Fruit fly (Drosophila melanogaster) whole organism, embryonic: ENCODE measurements around the gene Aatf.

ENCODE experiments used
- Atf-2 ChIP-seq: fragments of 200-800 bp; sonication (Bioruptor generic); optimal IDR thresholded peaks from 2 replicates; lab custom pipeline; 2016; ENCODE audit warnings: missing biosample characterization, missing genetic modification characterization
- CG10959 ChIP-seq: fragments of 200-800 bp; sonication (Bioruptor generic); IDR thresholded peaks from 2 replicates; pipeline ENCODE4 v1.3.6; 2022; ENCODE audit warnings: missing biosample characterization, missing genetic modification characterization
- CG12104 ChIP-seq: fragments of 200-800 bp; sonication (Bioruptor generic); optimal IDR thresholded peaks from 3 replicates; lab custom pipeline; 2016; ENCODE audit warnings: missing biosample characterization, missing genetic modification characterization
- CG12219 ChIP-seq: fragments of 200-800 bp; sonication (Bioruptor generic); optimal IDR thresholded peaks from 3 replicates; lab custom pipeline; 2018; ENCODE audit warnings: missing biosample characterization, mild to moderate bottlenecking, missing genetic modification characterization
- CG12236 ChIP-seq: fragments of 200-800 bp; sonication (Bioruptor generic); optimal IDR thresholded peaks from 2 replicates; lab custom pipeline; 2016; ENCODE audit warnings: missing biosample characterization, missing genetic modification characterization
- CG12299 ChIP-seq: fragments of 200-800 bp; sonication (Bioruptor generic); optimal IDR thresholded peaks from 2 replicates; lab custom pipeline; 2018; ENCODE audit warnings: missing biosample characterization, mild to moderate bottlenecking, missing genetic modification characterization
- CG13123 ChIP-seq: fragments of 200-800 bp; sonication (Bioruptor generic); optimal IDR thresholded peaks from 2 replicates; lab custom pipeline; 2016; ENCODE audit warnings: missing biosample characterization, missing genetic modification characterization
- CG14014 ChIP-seq: fragments of 200-800 bp; sonication (Bioruptor generic); IDR thresholded peaks from 2 replicates; pipeline ENCODE4 v1.3.6; 2022; ENCODE audit warnings: missing biosample characterization, missing genetic modification characterization
- CG14710 ChIP-seq: fragments of 200-800 bp; sonication (Bioruptor generic); optimal IDR thresholded peaks from 3 replicates; lab custom pipeline; 2019; ENCODE audit warnings: missing biosample characterization, mild to moderate bottlenecking, missing genetic modification characterization, moderate library complexity
- CG15073 ChIP-seq: fragments of 200-800 bp; sonication (Bioruptor generic); optimal IDR thresholded peaks from 2 replicates; lab custom pipeline; 2016; ENCODE audit warnings: missing biosample characterization, missing genetic modification characterization
- CG16779 ChIP-seq: fragments of 200-800 bp; sonication (Bioruptor generic); IDR thresholded peaks from 2 replicates; pipeline ENCODE4 v1.3.6; 2022; ENCODE audit warnings: missing biosample characterization, missing genetic modification characterization
- CG16815 ChIP-seq: fragments of 200-800 bp; sonication (Bioruptor generic); optimal IDR thresholded peaks from 3 replicates; lab custom pipeline; 2017; ENCODE audit warnings: missing biosample characterization, mild to moderate bottlenecking, missing genetic modification characterization
- CG17328 ChIP-seq: fragments of 200-800 bp; sonication (Bioruptor generic); IDR thresholded peaks from 2 replicates; pipeline ENCODE4 v1.3.6; 2022; ENCODE audit warnings: missing biosample characterization, missing genetic modification characterization
- CG17359 ChIP-seq: fragments of 200-800 bp; sonication (Bioruptor generic); optimal IDR thresholded peaks from 3 replicates; lab custom pipeline; 2018; ENCODE audit warnings: missing biosample characterization, mild to moderate bottlenecking, missing genetic modification characterization, moderate library complexity
- CG1792 ChIP-seq: fragments of 200-800 bp; sonication (Bioruptor generic); optimal IDR thresholded peaks from 2 replicates; lab custom pipeline; 2016; ENCODE audit warnings: missing biosample characterization, missing genetic modification characterization
- CG32767 ChIP-seq: fragments of 200-800 bp; sonication (Bioruptor generic); IDR thresholded peaks from 2 replicates; pipeline ENCODE4 v1.3.6; 2022; ENCODE audit warnings: missing biosample characterization, missing genetic modification characterization
- CG34224 ChIP-seq: fragments of 200-800 bp; sonication (Bioruptor generic); IDR thresholded peaks from 3 replicates; pipeline ENCODE4 v1.3.6; 2022; ENCODE audit warnings: missing biosample characterization, missing genetic modification characterization; ENCODE audit not compliant: partially characterized antibody
- CG6683 ChIP-seq: fragments of 200-800 bp; sonication (Bioruptor generic); optimal IDR thresholded peaks from 2 replicates; lab custom pipeline; 2017; ENCODE audit warnings: missing biosample characterization, mild to moderate bottlenecking, missing genetic modification characterization, missing genetic modification reagents
- CG7271 ChIP-seq: fragments of 200-800 bp; sonication (Bioruptor generic); optimal IDR thresholded peaks from 2 replicates; lab custom pipeline; 2018; ENCODE audit warnings: missing biosample characterization, mild to moderate bottlenecking, missing genetic modification characterization, moderate library complexity
- CG8388 ChIP-seq: fragments of 200-800 bp; sonication (Bioruptor generic); optimal IDR thresholded peaks from 2 replicates; lab custom pipeline; 2019; ENCODE audit warnings: missing biosample characterization, mild to moderate bottlenecking, missing genetic modification characterization, moderate library complexity
- CG8944 ChIP-seq: fragments of 200-800 bp; sonication (Bioruptor generic); optimal IDR thresholded peaks from 3 replicates; lab custom pipeline; 2016; ENCODE audit warnings: missing biosample characterization, missing genetic modification characterization
- CG9727 ChIP-seq: fragments of 200-800 bp; sonication (Bioruptor generic); optimal IDR thresholded peaks from 3 replicates; lab custom pipeline; 2017; ENCODE audit warnings: missing biosample characterization, mild to moderate bottlenecking, missing genetic modification characterization
- D ChIP-seq, 2 experiments: fragments of 200-800 bp in 1 of 2; fragments of >200 bp in 1 of 2; sonication (Bioruptor generic) in 1 of 2; optimal IDR thresholded peaks; 2 replicates in 1 of 2; 3 replicates in 1 of 2; lab custom pipeline; 2017; ENCODE audit warnings: mild to moderate bottlenecking in 1 of 2, missing biosample characterization in 1 of 2, missing genetic modification characterization in 1 of 2, missing genetic modification reagents in 1 of 2
- E2f2 ChIP-seq: fragments of 200-800 bp; sonication (Bioruptor generic); IDR thresholded peaks from 2 replicates; pipeline ENCODE4 v1.3.6; 2022; ENCODE audit warnings: missing biosample characterization, missing genetic modification characterization
- HmgZ ChIP-seq: fragments of 200-800 bp; sonication (Bioruptor generic); optimal IDR thresholded peaks from 2 replicates; lab custom pipeline; 2018; ENCODE audit warnings: missing biosample characterization, mild to moderate bottlenecking, missing genetic modification characterization
- Ssrp ChIP-seq: fragments of 200-800 bp; sonication (Bioruptor generic); optimal IDR thresholded peaks from 2 replicates; lab custom pipeline; 2018; ENCODE audit warnings: missing biosample characterization, mild to moderate bottlenecking, missing genetic modification characterization, moderate library complexity
- Vsx1 ChIP-seq: fragments of 200-800 bp; sonication (Bioruptor generic); optimal IDR thresholded peaks from 2 replicates; lab custom pipeline; 2017; ENCODE audit warnings: missing biosample characterization, mild to moderate bottlenecking, missing genetic modification characterization, missing genetic modification reagents
- Xbp1 ChIP-seq: fragments of 200-800 bp; sonication (Bioruptor generic); optimal IDR thresholded peaks from 3 replicates; lab custom pipeline; 2016; ENCODE audit warnings: missing biosample characterization, mild to moderate bottlenecking, missing genetic modification characterization
- Xrp1 ChIP-seq: fragments of 200-800 bp; sonication (Bioruptor generic); IDR thresholded peaks from 2 replicates; pipeline ENCODE4 v1.3.6; 2022; ENCODE audit warnings: missing biosample characterization, missing genetic modification characterization
- cad ChIP-seq: fragments of >200 bp; optimal IDR thresholded peaks from 2 replicates; lab custom pipeline; 2017; ENCODE audit warnings: missing biosample characterization, missing genetic modification characterization
- cato ChIP-seq: fragments of 200-800 bp; sonication (Bioruptor generic); optimal IDR thresholded peaks from 2 replicates; lab custom pipeline; 2016; ENCODE audit warnings: missing biosample characterization, missing genetic modification characterization, borderline replicate concordance
- chif ChIP-seq, 2 experiments: fragments of 200-800 bp; sonication (Bioruptor generic); optimal IDR thresholded peaks; 3 replicates each; lab custom pipeline; 2016; ENCODE audit warnings: missing biosample characterization in 2 of 2, missing genetic modification characterization in 2 of 2
- cwo ChIP-seq: fragments of 200-800 bp; sonication (Bioruptor generic); optimal IDR thresholded peaks from 3 replicates; lab custom pipeline; 2017; ENCODE audit warnings: missing biosample characterization, missing genetic modification characterization, mild to moderate bottlenecking, moderate library complexity, missing genetic modification reagents
- dan ChIP-seq: fragments of 200-800 bp; sonication (Bioruptor generic); IDR thresholded peaks from 2 replicates; pipeline ENCODE4 v1.3.6; 2022; ENCODE audit warnings: missing biosample characterization, missing genetic modification characterization
- dm ChIP-seq: fragments of 200-800 bp; sonication (Bioruptor generic); optimal IDR thresholded peaks from 3 replicates; lab custom pipeline; 2016; ENCODE audit warnings: missing biosample characterization, missing genetic modification characterization
- dmrt99B ChIP-seq: fragments of 200-800 bp; sonication (Bioruptor generic); optimal IDR thresholded peaks from 2 replicates; lab custom pipeline; 2018; ENCODE audit warnings: missing biosample characterization, mild to moderate bottlenecking, missing genetic modification characterization, moderate library complexity
- ftz-f1 ChIP-seq: fragments of 200-800 bp; sonication (Bioruptor generic); optimal IDR thresholded peaks from 2 replicates; lab custom pipeline; 2016; ENCODE audit warnings: missing biosample characterization, missing genetic modification characterization
- gro ChIP-seq: fragments of 200-800 bp; sonication (Bioruptor generic); optimal IDR thresholded peaks from 2 replicates; lab custom pipeline; 2016; ENCODE audit warnings: missing biosample characterization, missing genetic modification characterization
- gsb-n ChIP-seq: fragments of 200-800 bp; sonication (Bioruptor generic); optimal IDR thresholded peaks from 3 replicates; lab custom pipeline; 2018; ENCODE audit warnings: missing biosample characterization, mild to moderate bottlenecking, missing genetic modification characterization
- mirr ChIP-seq: fragments of 200-800 bp; sonication (Bioruptor generic); optimal IDR thresholded peaks from 3 replicates; lab custom pipeline; 2018; ENCODE audit warnings: missing biosample characterization, mild to moderate bottlenecking, missing genetic modification characterization
- peb ChIP-seq: fragments of 200-800 bp; sonication (Bioruptor generic); IDR thresholded peaks from 2 replicates; pipeline ENCODE4 v1.3.6; 2022; ENCODE audit warnings: missing biosample characterization, missing genetic modification characterization
- pros ChIP-seq: fragments of 200-800 bp; sonication (Bioruptor generic); optimal IDR thresholded peaks from 3 replicates; lab custom pipeline; 2019; ENCODE audit warnings: missing biosample characterization, mild to moderate bottlenecking, missing genetic modification characterization, moderate library complexity
- pzg ChIP-seq: fragments of 200-800 bp; sonication (Bioruptor generic); optimal IDR thresholded peaks from 3 replicates; lab custom pipeline; 2018; ENCODE audit warnings: missing biosample characterization, mild to moderate bottlenecking, missing genetic modification characterization, moderate library complexity
- run ChIP-seq: fragments of 200-800 bp; sonication (Bioruptor generic); optimal IDR thresholded peaks from 3 replicates; lab custom pipeline; 2018; ENCODE audit warnings: missing biosample characterization, mild to moderate bottlenecking, missing genetic modification characterization
- sd ChIP-seq: fragments of 200-800 bp; sonication (Bioruptor generic); optimal IDR thresholded peaks from 3 replicates; lab custom pipeline; 2018; ENCODE audit warnings: missing biosample characterization, mild to moderate bottlenecking, missing genetic modification characterization, moderate library complexity
- seq ChIP-seq: fragments of 200-800 bp; sonication (Bioruptor generic); IDR thresholded peaks from 2 replicates; pipeline ENCODE4 v1.3.6; 2022; ENCODE audit warnings: missing biosample characterization, missing genetic modification characterization
- so ChIP-seq: fragments of 200-800 bp; sonication (Bioruptor generic); IDR thresholded peaks from 3 replicates; pipeline ENCODE4 v1.3.6; 2022; ENCODE audit warnings: missing biosample characterization, missing genetic modification characterization
- trem ChIP-seq: fragments of 200-800 bp; optimal IDR thresholded peaks from 3 replicates; lab custom pipeline; 2019; ENCODE audit warnings: missing biosample characterization, mild to moderate bottlenecking, missing genetic modification characterization, moderate library complexity
- twi ChIP-seq: fragments of 200-800 bp; optimal IDR thresholded peaks from 2 replicates; lab custom pipeline; 2019; ENCODE audit warnings: missing biosample characterization, mild to moderate bottlenecking, missing genetic modification characterization, moderate library complexity
- vvl ChIP-seq: fragments of 200-800 bp; sonication (Bioruptor generic); IDR thresholded peaks from 2 replicates; pipeline ENCODE4 v1.3.6; 2022; ENCODE audit warnings: missing biosample characterization, missing genetic modification characterization

Gene Aatf

DNA sequence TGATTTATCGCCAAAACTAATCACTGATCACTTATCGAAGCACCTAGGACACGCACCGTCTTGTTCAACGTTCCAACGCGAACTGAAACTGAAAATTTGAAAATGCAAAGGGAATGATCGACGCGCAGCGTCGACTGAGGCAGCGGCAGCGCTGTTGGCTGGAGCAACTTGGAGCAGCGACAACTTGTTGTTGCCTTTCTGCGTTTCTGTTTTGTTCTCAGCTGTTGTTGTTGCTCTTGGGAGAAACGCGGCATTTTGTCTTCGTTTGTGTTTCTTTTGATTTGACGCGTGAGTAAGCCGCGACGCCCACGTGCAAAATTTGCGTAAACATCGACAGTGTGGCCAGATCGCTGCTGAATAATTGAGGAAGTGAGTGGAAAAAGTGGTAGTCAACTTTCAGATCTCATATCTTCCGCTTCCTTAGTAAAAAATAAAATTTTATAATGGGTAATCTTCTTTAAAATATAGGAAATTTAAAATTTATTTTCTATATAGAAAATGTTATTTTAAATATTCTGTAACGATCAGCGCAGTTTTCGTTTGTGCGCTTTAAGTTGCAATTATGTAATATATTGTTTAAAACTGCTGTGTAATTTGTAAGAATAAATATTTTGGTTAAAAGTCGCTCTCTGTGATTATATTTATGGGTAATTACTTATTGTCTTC, 8.3 kb upstream of the Aatf start, which contains the start of gene Tsp (continued):
- TF ChIP-seq run (tag; lab: Kevin White, UChicago) (no peak), seq (peak; percentile 8; the same call in 1 of the 2 replicates), Vsx1 (no peak), CG9727 (GFP tag; lab: Kevin White, UChicago) (no peak), cad (GFP tag; lab: Kevin White, UChicago) (no peak), CG15073 (GFP tag; lab: Kevin White, UChicago) (no peak), mirr (peak; percentile 0), CG17328 (GFP tag; lab: Robert Waterston, UW) (no peak), CG12299 (tag; lab: Kevin White, UChicago) (no peak), gsb-n (tag; lab: Kevin White, UChicago) (no peak), cwo (GFP tag; lab: Kevin White, UChicago) (peak; percentile 66), ftz-f1 (GFP tag; lab: Kevin White, UChicago) (no peak), CG8944 (GFP tag; lab: Kevin White, UChicago) (no peak), CG8388 (no peak), cato (GFP tag; lab: Kevin White, UChicago) (no peak), dan (GFP tag; lab: Robert Waterston, UW) (no peak), D (optimal IDR thresholded peaks at IDR 0.05; lab: Kevin White, UChicago) (no peak), D (GFP tag; optimal IDR thresholded peaks at IDR 0.05; lab: Kevin White, UChicago) (no peak), CG16815 (GFP tag; lab: Kevin White, UChicago) (no peak), CG14014 (GFP tag; lab: Robert Waterston, UW) (no peak), CG10959 (no peak), CG17359 (tag; lab: Kevin White, UChicago) (no peak), E2f2 (peak; percentile 5; the same call in 1 of the 2 replicates), Ssrp (tag; lab: Kevin White, UChicago) (no peak), CG13123 (GFP tag; lab: Kevin White, UChicago) (no peak), CG7271 (tag; lab: Kevin White, UChicago) (peak; percentile 25), CG12236 (GFP tag; lab: Kevin White, UChicago) (no peak), Atf-2 (GFP tag; lab: Kevin White, UChicago) (no peak), CG34224 (GFP tag; lab: Robert Waterston, UW) (no peak), CG32767 (GFP tag; lab: Robert Waterston, UW) (no peak), pros (GFP tag; lab: Kevin White, UChicago) (peak; percentile 31), vvl (GFP tag; lab: Robert Waterston, UW) (peak; percentile 54), gro (GFP tag; lab: Kevin White, UChicago) (peak; percentile 10), dmrt99B (tag; lab: Kevin White, UChicago) (no peak), CG12219 (no peak), CG6683 (no peak), HmgZ (tag; lab: Kevin White, UChicago) (no peak), chif (GFP tag; optimal IDR thresholded peaks at IDR 0.05; lab: Kevin White, UChicago) (no peak), CG14710 (tag; lab: Kevin White, UChicago) (no peak), sd (peak; percentile 58), dm (GFP tag; lab: Kevin White, UChicago) (peak; percentile 68), trem (no peak), CG1792 (GFP tag; lab: Kevin White, UChicago) (no peak), peb (no peak), CG16779 (GFP tag; lab: Robert Waterston, UW) (no peak), twi (tag; lab: Kevin White, UChicago) (no peak), Xrp1 (no peak), pzg (GFP tag; lab: Kevin White, UChicago) (no peak), so (GFP tag; lab: Robert Waterston, UW) (peak; percentile 43; the same call in 1 of the 3 replicates), CG12104 (GFP tag; lab: Kevin White, UChicago) (no peak), Xbp1 (GFP tag; lab: Kevin White, UChicago) (no peak)
